Fruit fly (Drosophila melanogaster) whole organism, embryonic: ENCODE data around the gene Glyat.
A peak's percentile ranks its signal among the peaks of the same experiment; 100 is the strongest.

Experiments
- Abd-B ChIP-seq: fragments of 200-800 bp; sonication (Bioruptor generic); optimal IDR thresholded peaks from 2 replicates; lab custom pipeline; 2018; ENCODE audit warnings: missing biosample characterization, mild to moderate bottlenecking, missing genetic modification characterization, moderate library complexity
- Ada2b ChIP-seq: fragments of 200-800 bp; sonication (Bioruptor generic); IDR thresholded peaks from 2 replicates; pipeline ENCODE4 v1.3.6; 2022; ENCODE audit warnings: missing biosample characterization, missing genetic modification characterization
- Atf-2 ChIP-seq: fragments of 200-800 bp; sonication (Bioruptor generic); optimal IDR thresholded peaks from 2 replicates; lab custom pipeline; 2016; ENCODE audit warnings: missing biosample characterization, missing genetic modification characterization
- Bteb2 ChIP-seq: fragments of 200-800 bp; sonication (Bioruptor generic); optimal IDR thresholded peaks from 2 replicates; lab custom pipeline; 2016; ENCODE audit warnings: missing biosample characterization, missing genetic modification characterization
- CG10431 ChIP-seq: fragments of 200-800 bp; sonication (Bioruptor generic); optimal IDR thresholded peaks from 3 replicates; lab custom pipeline; 2018; ENCODE audit warnings: missing biosample characterization, mild to moderate bottlenecking, missing genetic modification characterization
- CG10979 ChIP-seq: fragments of 200-800 bp; sonication (Bioruptor generic); optimal IDR thresholded peaks from 2 replicates; lab custom pipeline; 2018; ENCODE audit warnings: missing biosample characterization, mild to moderate bottlenecking, missing genetic modification characterization, moderate library complexity
- CG12071 ChIP-seq: fragments of 200-800 bp; sonication (Bioruptor generic); optimal IDR thresholded peaks from 3 replicates; lab custom pipeline; 2018; ENCODE audit warnings: missing biosample characterization, mild to moderate bottlenecking, missing genetic modification characterization
- CG12219 ChIP-seq: fragments of 200-800 bp; sonication (Bioruptor generic); optimal IDR thresholded peaks from 3 replicates; lab custom pipeline; 2018; ENCODE audit warnings: missing biosample characterization, mild to moderate bottlenecking, missing genetic modification characterization
- CG14050 ChIP-seq: fragments of 200-800 bp; sonication (Bioruptor generic); IDR thresholded peaks from 3 replicates; pipeline ENCODE4 v1.3.6; 2022; ENCODE audit warnings: missing biosample characterization, missing genetic modification characterization
- CG1602 ChIP-seq: fragments of 200-800 bp; sonication (Bioruptor generic); optimal IDR thresholded peaks from 3 replicates; lab custom pipeline; 2016; ENCODE audit warnings: missing biosample characterization, missing genetic modification characterization
- CG17912 ChIP-seq: fragments of 200-800 bp; sonication (Bioruptor generic); optimal IDR thresholded peaks from 2 replicates; lab custom pipeline; 2018; ENCODE audit warnings: missing biosample characterization, mild to moderate bottlenecking, missing genetic modification characterization
- CG2116 ChIP-seq: fragments of 200-800 bp; sonication (Bioruptor generic); optimal IDR thresholded peaks from 3 replicates; lab custom pipeline; 2018; ENCODE audit warnings: missing biosample characterization, mild to moderate bottlenecking, missing genetic modification characterization
- CG2202 ChIP-seq: fragments of 200-800 bp; sonication (Bioruptor generic); optimal IDR thresholded peaks from 2 replicates; lab custom pipeline; 2018; ENCODE audit warnings: missing biosample characterization, mild to moderate bottlenecking, missing genetic modification characterization
- CG32772 ChIP-seq: fragments of 200-800 bp; sonication (Bioruptor generic); IDR thresholded peaks from 2 replicates; pipeline ENCODE4 v1.3.6; 2022; ENCODE audit warnings: missing biosample characterization, missing genetic modification characterization
- CG3726 ChIP-seq: fragments of 200-800 bp; sonication (Bioruptor generic); IDR thresholded peaks from 3 replicates; pipeline ENCODE4, ENCODE4 v1.3.6; 2022; ENCODE audit warnings: missing biosample characterization, missing genetic modification characterization
- CG4282 ChIP-seq: fragments of 200-800 bp; sonication (Bioruptor generic); optimal IDR thresholded peaks from 2 replicates; lab custom pipeline; 2016; ENCODE audit warnings: missing biosample characterization, missing genetic modification characterization
- CG4404 ChIP-seq: fragments of 200-800 bp; sonication (Bioruptor generic); IDR thresholded peaks from 2 replicates; pipeline ENCODE4 v1.3.6; 2022; ENCODE audit warnings: missing biosample characterization, missing genetic modification characterization
- CG7271 ChIP-seq: fragments of 200-800 bp; sonication (Bioruptor generic); optimal IDR thresholded peaks from 2 replicates; lab custom pipeline; 2018; ENCODE audit warnings: missing biosample characterization, mild to moderate bottlenecking, missing genetic modification characterization, moderate library complexity
- CG7786 ChIP-seq: fragments of 200-800 bp; sonication (Bioruptor generic); optimal IDR thresholded peaks from 2 replicates; lab custom pipeline; 2016; ENCODE audit warnings: missing biosample characterization, missing genetic modification characterization
- CG9215 ChIP-seq: fragments of 200-800 bp; sonication (Bioruptor generic); IDR thresholded peaks from 2 replicates; pipeline ENCODE4 v1.3.6; 2022; ENCODE audit warnings: missing biosample characterization, missing genetic modification characterization
- CkIIα-i1 ChIP-seq: fragments of 200-800 bp; sonication (Bioruptor generic); IDR thresholded peaks from 2 replicates; pipeline ENCODE4 v1.3.6; 2022; ENCODE audit warnings: missing biosample characterization, missing genetic modification characterization
- Elba2 ChIP-seq: fragments of 200-800 bp; sonication (Bioruptor generic); optimal IDR thresholded peaks from 3 replicates; lab custom pipeline; 2016; ENCODE audit warnings: missing biosample characterization, missing genetic modification characterization
- Ets97D ChIP-seq: fragments of 200-800 bp; sonication (Bioruptor generic); optimal IDR thresholded peaks from 3 replicates; lab custom pipeline; 2016; ENCODE audit warnings: missing biosample characterization, missing genetic modification characterization
- H2.0 ChIP-seq: fragments of 200-800 bp; sonication (Bioruptor generic); IDR thresholded peaks from 2 replicates; pipeline ENCODE4 v1.3.6; 2022; ENCODE audit warnings: missing biosample characterization, missing genetic modification characterization
- HHEX ChIP-seq: fragments of 200-800 bp; sonication (Bioruptor generic); optimal IDR thresholded peaks from 3 replicates; lab custom pipeline; 2017; ENCODE audit warnings: missing biosample characterization, mild to moderate bottlenecking, missing genetic modification characterization, missing genetic modification reagents
- Hr78 ChIP-seq, 2 experiments: fragments of 200-800 bp in 1 of 2; fragments of >200 bp in 1 of 2; sonication (Bioruptor generic) in 1 of 2; optimal IDR thresholded peaks; 2 replicates each; lab custom pipeline; 2017 to 2019; ENCODE audit warnings: missing biosample characterization in 2 of 2, missing genetic modification characterization in 2 of 2, mild to moderate bottlenecking in 1 of 2, moderate library complexity in 1 of 2
- Hsf ChIP-seq: fragments of 200-800 bp; sonication (Bioruptor generic); optimal IDR thresholded peaks from 3 replicates; lab custom pipeline; 2016; ENCODE audit warnings: missing biosample characterization, missing genetic modification characterization
- MESR4 ChIP-seq: fragments of 200-800 bp; sonication (Bioruptor generic); optimal IDR thresholded peaks from 2 replicates; lab custom pipeline; 2018; ENCODE audit warnings: missing biosample characterization, mild to moderate bottlenecking, missing genetic modification characterization, moderate library complexity
- Mad ChIP-seq: fragments of 200-800 bp; sonication (Bioruptor generic); optimal IDR thresholded peaks from 2 replicates; lab custom pipeline; 2016; ENCODE audit warnings: missing biosample characterization, missing genetic modification characterization
- Mes4 ChIP-seq: fragments of 200-800 bp; sonication (Bioruptor generic); optimal IDR thresholded peaks from 2 replicates; lab custom pipeline; 2016; ENCODE audit warnings: missing biosample characterization, missing genetic modification characterization
- Nf-YA ChIP-seq: fragments of 200-800 bp; sonication (Bioruptor generic); IDR thresholded peaks from 2 replicates; pipeline ENCODE4 v1.3.6; 2022; ENCODE audit warnings: missing biosample characterization, missing genetic modification characterization
- Poxn ChIP-seq: fragments of 200-800 bp; sonication (Bioruptor generic); IDR thresholded peaks from 2 replicates; pipeline ENCODE4 v1.3.6; 2022; ENCODE audit warnings: missing biosample characterization, missing genetic modification characterization
- Scr ChIP-seq: fragments of 200-800 bp; sonication (Bioruptor generic); IDR thresholded peaks from 2 replicates; pipeline ENCODE4 v1.3.6; 2022; ENCODE audit warnings: missing biosample characterization, missing genetic modification characterization; ENCODE audit not compliant: partially characterized antibody
- Ssrp ChIP-seq: fragments of 200-800 bp; sonication (Bioruptor generic); optimal IDR thresholded peaks from 2 replicates; lab custom pipeline; 2018; ENCODE audit warnings: missing biosample characterization, mild to moderate bottlenecking, missing genetic modification characterization, moderate library complexity
- Stat92E ChIP-seq, 3 experiments: fragments of >200 bp in 2 of 3; fragments of 200-800 bp in 1 of 3; sonication (Bioruptor generic) in 1 of 3; optimal IDR thresholded peaks; 2 replicates each; lab custom pipeline; 2017 to 2019; ENCODE audit warnings: missing biosample characterization in 3 of 3, missing genetic modification characterization in 3 of 3, mild to moderate bottlenecking in 1 of 3, moderate library complexity in 1 of 3
- br ChIP-seq: fragments of >200 bp; optimal IDR thresholded peaks from 2 replicates; lab custom pipeline; 2017
- cato ChIP-seq: fragments of 200-800 bp; sonication (Bioruptor generic); optimal IDR thresholded peaks from 2 replicates; lab custom pipeline; 2016; ENCODE audit warnings: missing biosample characterization, missing genetic modification characterization, borderline replicate concordance
- crp ChIP-seq, 2 experiments: fragments of 200-800 bp; sonication (Bioruptor generic); optimal IDR thresholded peaks; 2 replicates in 1 of 2; 3 replicates in 1 of 2; lab custom pipeline; 2017; ENCODE audit warnings: missing biosample characterization in 2 of 2, missing genetic modification characterization in 2 of 2, mild to moderate bottlenecking in 1 of 2, moderate library complexity in 1 of 2
- dmrt99B ChIP-seq: fragments of 200-800 bp; sonication (Bioruptor generic); optimal IDR thresholded peaks from 2 replicates; lab custom pipeline; 2018; ENCODE audit warnings: missing biosample characterization, mild to moderate bottlenecking, missing genetic modification characterization, moderate library complexity
- fd96Cb ChIP-seq: fragments of 200-800 bp; sonication (Bioruptor generic); optimal IDR thresholded peaks from 2 replicates; lab custom pipeline; 2018; ENCODE audit warnings: missing biosample characterization, mild to moderate bottlenecking, missing genetic modification characterization, moderate library complexity
- fu2 ChIP-seq: fragments of 200-800 bp; sonication (Bioruptor generic); optimal IDR thresholded peaks from 2 replicates; lab custom pipeline; 2016; ENCODE audit warnings: missing biosample characterization, missing genetic modification characterization
- h ChIP-seq: fragments of >200 bp; optimal IDR thresholded peaks from 2 replicates; lab custom pipeline; 2017
- kah ChIP-seq: fragments of 200-800 bp; sonication (Bioruptor generic); optimal IDR thresholded peaks from 2 replicates; lab custom pipeline; 2018; ENCODE audit warnings: missing biosample characterization, mild to moderate bottlenecking, missing genetic modification characterization
- kay ChIP-seq: fragments of 200-800 bp; sonication (Bioruptor generic); optimal IDR thresholded peaks from 2 replicates; lab custom pipeline; 2016; ENCODE audit warnings: missing biosample characterization, missing genetic modification characterization
- knrl ChIP-seq: fragments of 200-800 bp; sonication (Bioruptor generic); IDR thresholded peaks from 3 replicates; pipeline ENCODE4 v1.3.6; 2022; ENCODE audit warnings: missing biosample characterization, missing genetic modification characterization; ENCODE audit not compliant: partially characterized antibody
- schlank ChIP-seq: fragments of 200-800 bp; sonication (Bioruptor generic); optimal IDR thresholded peaks from 2 replicates; lab custom pipeline; 2018; ENCODE audit warnings: missing biosample characterization, mild to moderate bottlenecking, missing genetic modification characterization
- sd ChIP-seq: fragments of 200-800 bp; sonication (Bioruptor generic); optimal IDR thresholded peaks from 3 replicates; lab custom pipeline; 2018; ENCODE audit warnings: missing biosample characterization, mild to moderate bottlenecking, missing genetic modification characterization, moderate library complexity
- sim ChIP-seq: fragments of 200-800 bp; sonication (Bioruptor generic); IDR thresholded peaks from 2 replicates; pipeline ENCODE4 v1.3.6; 2022; ENCODE audit warnings: missing biosample characterization, missing genetic modification characterization
- tin ChIP-seq: fragments of 200-800 bp; sonication (Bioruptor generic); optimal IDR thresholded peaks from 3 replicates; lab custom pipeline; 2016; ENCODE audit warnings: missing biosample characterization, missing genetic modification characterization
- tio ChIP-seq: fragments of 200-800 bp; sonication (Bioruptor generic); optimal IDR thresholded peaks from 2 replicates; lab custom pipeline; 2017; ENCODE audit warnings: missing biosample characterization, missing genetic modification characterization, inconsistent platforms
- yki ChIP-seq: fragments of >200 bp; optimal IDR thresholded peaks from 3 replicates; lab custom pipeline; 2018

The Glyat gene

DNA sequence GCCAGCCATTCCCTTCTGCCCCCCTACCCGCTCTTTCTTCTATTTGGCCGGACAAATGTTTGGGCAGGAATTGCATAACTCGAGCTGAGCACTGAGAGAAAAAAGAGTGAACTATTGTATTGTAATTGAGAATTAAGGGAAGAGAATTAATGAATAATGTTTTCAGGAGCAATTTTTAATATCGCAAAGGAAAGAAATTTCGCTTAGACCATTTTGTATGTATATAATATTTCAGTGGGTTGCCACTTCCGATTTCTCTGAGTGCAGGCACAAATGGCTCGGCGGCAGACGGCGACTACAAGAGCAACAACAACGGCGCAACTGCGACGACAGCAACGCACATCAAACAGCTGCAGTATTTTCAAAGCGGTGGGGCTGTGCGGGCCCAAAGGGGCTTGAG, 45.8 kb downstream of the Glyat start (continued):
- TF ChIP-seq cato (GFP tag; lab: Kevin White, UChicago) (peak; percentile 75), schlank (tag; lab: Kevin White, UChicago) (no peak), CG17912 (no peak), Mad (GFP tag; lab: Kevin White, UChicago) (peak; percentile 67), Ets97D (GFP tag; lab: Kevin White, UChicago) (no peak), Poxn (GFP tag; lab: Robert Waterston, UW) (no peak), CG3726 (peak; percentile 67; the same call in 2 of the 3 replicates), CG14050 (peak; percentile 73; the same call in 2 of the 3 replicates), crp (GFP tag; optimal IDR thresholded peaks at IDR 0.05; lab: Kevin White, UChicago) (peak in 1 of 2 experiments; percentile 22), fd96Cb (tag; lab: Kevin White, UChicago) (peak; percentile 72), H2.0 (GFP tag; lab: Robert Waterston, UW) (peak; percentile 81), Ssrp (tag; lab: Kevin White, UChicago) (peak; percentile 72), CG32772 (GFP tag; lab: Robert Waterston, UW) (peak; percentile 77), Atf-2 (GFP tag; lab: Kevin White, UChicago) (peak; percentile 14), sim (GFP tag; lab: Robert Waterston, UW) (peak; percentile 57; the same call in 1 of the 2 replicates), knrl (GFP tag; lab: Robert Waterston, UW) (no peak), sd (tag; lab: Kevin White, UChicago) (no peak), tin (GFP tag; lab: Kevin White, UChicago) (peak; percentile 63), Elba2 (peak; percentile 11), br (lab: Kevin White, UChicago) (no peak), dmrt99B (tag; lab: Kevin White, UChicago) (peak; percentile 87), CG10979 (tag; lab: Kevin White, UChicago) (peak; percentile 63), HHEX (GFP tag; lab: Kevin White, UChicago) (peak; percentile 67), Ada2b (GFP tag; lab: Robert Waterston, UW) (peak; percentile 83), CG7786 (GFP tag; lab: Kevin White, UChicago) (peak; percentile 41), CG12071 (peak; percentile 30), Nf-YA (GFP tag; lab: Robert Waterston, UW) (peak; percentile 82), fu2 (peak; percentile 59), CG1602 (GFP tag; lab: Kevin White, UChicago) (peak; percentile 60), CG4282 (GFP tag; lab: Kevin White, UChicago) (no peak), Hsf (GFP tag; lab: Kevin White, UChicago) (peak; percentile 71), Mes4 (GFP tag; lab: Kevin White, UChicago) (peak; percentile 73), CG4404 (GFP tag; lab: Robert Waterston, UW) (peak; percentile 48; the same call in 1 of the 2 replicates), h (lab: Kevin White, UChicago) (no peak), Abd-B (GFP tag; lab: Kevin White, UChicago) (peak; percentile 45), CG10431 (GFP tag; lab: Kevin White, UChicago) (no peak), Stat92E (GFP tag; optimal IDR thresholded peaks at IDR 0.05; lab: Kevin White, UChicago) (no peak), CG9215 (no peak), CG2202 (peak; percentile 40), yki (lab: Kevin White, UChicago) (no peak), kah (GFP tag; lab: Kevin White, UChicago) (peak; percentile 38), CG2116 (GFP tag; lab: Kevin White, UChicago) (no peak), Hr78 (GFP tag; optimal IDR thresholded peaks at IDR 0.05; lab: Kevin White, UChicago) (no peak), CkIIα-i1 (peak; percentile 6; the same call in 1 of the 2 replicates), CG12219 (GFP tag; lab: Kevin White, UChicago) (peak; percentile 73), Scr (no peak), MESR4 (no peak), CG7271 (no peak), kay (peak; percentile 22), Bteb2 (GFP tag; lab: Kevin White, UChicago) (peak; percentile 62), tio (GFP tag; lab: Kevin White, UChicago) (peak; percentile 62)
